Worm (Caenorhabditis elegans): ENCODE data around the gene pmp-3.

Gene pmp-3

DNA sequence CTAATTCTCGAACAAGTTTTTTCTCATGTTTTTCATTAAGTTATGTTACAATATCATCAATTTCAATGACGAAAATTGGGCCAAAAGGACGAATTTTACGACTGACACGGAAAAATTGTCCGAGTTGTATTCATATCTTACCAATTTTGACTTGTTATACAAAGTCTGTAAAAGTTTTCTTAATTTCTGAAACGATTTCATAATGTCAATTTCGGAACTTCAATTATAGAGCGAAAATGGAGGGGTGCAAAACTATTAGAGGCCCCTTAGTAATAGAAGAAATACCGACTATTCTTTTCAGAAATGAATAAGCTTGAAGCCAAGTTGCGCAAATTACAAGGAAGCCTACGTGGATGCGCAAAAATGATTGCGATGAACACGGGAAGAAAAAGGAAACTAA lies 15.0 kb upstream of the pmp-3 start, which contains the start of gene F43D2.3:
Gene F43D2.3 (plus strand): TSS at position 301 of the 400 bp plus-strand sequence.
- TF ChIP-seq C08G9.2 (tag; optimal IDR thresholded peaks at IDR 0.05) (no peak), unc-3 (GFP tag; conservative IDR thresholded peaks at IDR 0.05) (no peak), unc-3 (tag; optimal IDR thresholded peaks at IDR 0.05) (no peak), hlh-13 (GFP tag; optimal IDR thresholded peaks at IDR 0.05) (no peak), dve-1 (tag; optimal IDR thresholded peaks at IDR 0.05) (no peak), ceh-18 (tag; optimal IDR thresholded peaks at IDR 0.05) (no peak), madf-2 (tag; optimal IDR thresholded peaks at IDR 0.05) (no peak), ref-2 (tag; optimal IDR thresholded peaks at IDR 0.05) (no peak), hlh-15 (tag; optimal IDR thresholded peaks at IDR 0.05) (no peak), pax-1 (tag; optimal IDR thresholded peaks at IDR 0.05) (no peak), ceh-48 (tag; optimal IDR thresholded peaks at IDR 0.05) (no peak), ceh-31 (tag; optimal IDR thresholded peaks at IDR 0.05) (no peak), eyg-1 (tag; optimal IDR thresholded peaks at IDR 0.05) (no peak)

DNA sequence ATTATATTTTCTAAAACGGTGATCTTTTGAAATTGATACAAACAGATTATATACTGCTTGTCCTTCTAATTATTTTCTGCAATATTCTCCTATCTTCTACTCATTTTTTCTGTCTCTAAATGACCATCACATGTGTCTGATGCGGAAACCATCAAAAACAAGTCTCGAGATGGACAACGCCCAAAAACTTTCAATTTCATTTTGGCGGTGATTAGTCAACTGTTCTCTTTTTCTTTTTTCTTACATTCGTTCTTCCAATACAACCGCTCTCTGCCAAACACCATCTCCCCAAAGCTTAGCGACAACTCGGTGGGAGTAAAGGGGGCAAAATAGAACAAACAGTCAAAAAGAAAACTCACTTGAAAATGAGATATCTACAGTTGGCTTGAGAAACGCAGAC lies 13.2 kb upstream of the pmp-3 start:
- no peak for TF ChIP-seq ceh-24 (tag; optimal IDR thresholded peaks at IDR 0.05)
- no peak for TF ChIP-seq madf-2 (tag; optimal IDR thresholded peaks at IDR 0.05)
- no peak for TF ChIP-seq zip-5 (tag; optimal IDR thresholded peaks at IDR 0.05)
- TF ChIP-seq pha-4 (tag; optimal IDR thresholded peaks at IDR 0.05), result no peak
- no peak for TF ChIP-seq hlh-6 (tag; optimal IDR thresholded peaks at IDR 0.05)
- TF ChIP-seq fax-1 (tag; optimal IDR thresholded peaks at IDR 0.05), result no peak
- no peak for TF ChIP-seq ceh-6 (GFP tag; optimal IDR thresholded peaks at IDR 0.05)
- TF ChIP-seq sox-2 (GFP tag; IDR thresholded peaks at IDR 0.05), result no peak
- TF ChIP-seq unc-42 (tag; optimal IDR thresholded peaks at IDR 0.05), result no peak
- no peak for TF ChIP-seq unc-55 (GFP tag; optimal IDR thresholded peaks at IDR 0.05)
- no peak for TF ChIP-seq sox-4 (tag; optimal IDR thresholded peaks at IDR 0.05)
- TF ChIP-seq mec-3 (tag; optimal IDR thresholded peaks at IDR 0.05; ENCODE audit: borderline replicate concordance), result no peak
- TF ChIP-seq ceh-18 (tag; optimal IDR thresholded peaks at IDR 0.05), result no peak
- no peak for TF ChIP-seq K09A11.1 (tag; optimal IDR thresholded peaks at IDR 0.05; ENCODE audit: insufficient read depth)
- TF ChIP-seq hlh-8 (tag; optimal IDR thresholded peaks at IDR 0.05), result no peak
- no peak for TF ChIP-seq hlh-15 (tag; optimal IDR thresholded peaks at IDR 0.05)
- no peak for TF ChIP-seq dmd-4 (tag; optimal IDR thresholded peaks at IDR 0.05; ENCODE audit: borderline replicate concordance)
- no peak for TF ChIP-seq ttx-3 (tag; optimal IDR thresholded peaks at IDR 0.05)
- TF ChIP-seq hlh-30 (tag; optimal IDR thresholded peaks at IDR 0.05; ENCODE audit: insufficient read depth), result no peak

DNA sequence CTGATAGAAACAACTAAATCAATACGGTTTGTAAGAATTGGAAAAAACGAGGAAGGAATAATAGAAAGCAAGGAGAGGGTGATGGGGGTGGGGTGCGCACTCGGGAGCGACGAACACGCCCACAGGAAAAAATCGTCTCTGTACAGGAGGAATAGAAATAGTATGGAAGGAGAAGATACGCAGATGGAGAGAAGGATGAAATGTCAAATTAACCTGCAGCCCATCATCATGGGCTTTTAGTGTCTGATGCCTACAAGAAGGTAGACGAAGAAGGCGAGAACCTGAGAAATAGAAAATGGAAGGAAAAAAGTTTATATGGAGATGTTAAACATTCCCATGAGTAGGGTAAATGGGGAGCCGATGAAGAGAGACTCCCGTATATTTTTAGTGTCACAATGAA lies 11.4 kb upstream of the pmp-3 start, which contains the start of gene F43D2.6:
Gene F43D2.6 (minus strand): TSS at position 62 of the 400 bp plus-strand sequence.
- no peak for TF ChIP-seq pha-4 (tag; optimal IDR thresholded peaks at IDR 0.05)
- TF ChIP-seq ceh-48 (tag; optimal IDR thresholded peaks at IDR 0.05), result no peak
- TF ChIP-seq ceh-31 (tag; optimal IDR thresholded peaks at IDR 0.05), result no peak
- TF ChIP-seq nfya-1 (tag; optimal IDR thresholded peaks at IDR 0.05), result no peak
- TF ChIP-seq ama-1 (optimal IDR thresholded peaks at IDR 0.05), result no peak

DNA sequence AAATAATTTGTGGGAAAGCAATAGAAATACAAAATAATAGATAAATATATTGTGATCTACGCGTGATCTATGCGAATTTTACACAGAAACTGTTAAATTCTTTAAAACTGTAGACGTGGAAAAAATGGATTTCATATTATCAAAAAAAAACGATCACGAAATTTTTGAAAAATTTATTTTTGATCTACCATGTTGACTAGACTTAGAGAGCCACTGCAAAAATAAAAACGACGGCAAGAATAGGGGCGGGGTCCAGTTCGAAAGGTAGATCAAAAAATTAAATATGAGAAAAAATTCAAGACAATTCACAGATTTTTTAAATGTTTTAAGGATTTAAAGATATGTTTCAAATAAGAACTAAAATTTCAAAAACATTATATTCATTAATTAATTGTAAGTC lies 8.5 kb upstream of the pmp-3 start:
- TF ChIP-seq hlh-6 (tag; optimal IDR thresholded peaks at IDR 0.05), result no peak
- no peak for TF ChIP-seq pag-3 (tag; optimal IDR thresholded peaks at IDR 0.05; ENCODE audit: borderline replicate concordance)
- TF ChIP-seq F13H6.1 (tag; optimal IDR thresholded peaks at IDR 0.05), result no peak
- no peak for TF ChIP-seq ceh-31 (tag; optimal IDR thresholded peaks at IDR 0.05)
- TF ChIP-seq gmeb-2 (tag; optimal IDR thresholded peaks at IDR 0.05), result no peak
- no peak for TF ChIP-seq mec-3 (tag; optimal IDR thresholded peaks at IDR 0.05; ENCODE audit: borderline replicate concordance)
- TF ChIP-seq ceh-18 (tag; optimal IDR thresholded peaks at IDR 0.05), result no peak

DNA sequence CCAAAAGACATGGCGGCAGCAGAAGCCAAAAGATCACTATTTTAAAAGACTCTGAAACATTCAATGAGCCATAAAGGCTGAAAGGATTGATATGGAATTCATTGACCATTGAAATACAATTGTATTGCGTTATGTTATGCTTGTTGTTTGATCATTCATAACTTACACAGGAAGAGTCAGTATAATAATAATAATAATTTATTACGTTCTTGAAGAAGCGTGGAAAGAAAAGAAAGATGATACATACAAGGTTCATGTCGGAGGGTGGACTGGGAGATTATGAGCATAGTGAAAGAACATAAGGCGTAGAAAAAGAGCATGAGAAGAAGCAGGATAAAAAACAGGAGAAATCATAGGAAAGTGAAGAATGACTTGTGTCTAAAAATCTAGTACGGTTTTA lies 6.5 kb upstream of the pmp-3 start, which contains the start of gene F43D2.7:
Gene F43D2.7 (minus strand): TSS at position 101 of the 400 bp plus-strand sequence.
- no peak for TF ChIP-seq gmeb-2 (tag; optimal IDR thresholded peaks at IDR 0.05)
- no peak for TF ChIP-seq hlh-6 (tag; optimal IDR thresholded peaks at IDR 0.05)
- no peak for TF ChIP-seq fkh-10 (GFP tag; optimal IDR thresholded peaks at IDR 0.05)
- TF ChIP-seq lim-6 (tag; optimal IDR thresholded peaks at IDR 0.05), result no peak
- no peak for TF ChIP-seq ceh-18 (tag; optimal IDR thresholded peaks at IDR 0.05)
- TF ChIP-seq nhr-11 (tag; optimal IDR thresholded peaks at IDR 0.05), result no peak
- no peak for TF ChIP-seq tbx-7 (tag; optimal IDR thresholded peaks at IDR 0.05)
- TF ChIP-seq elt-2 (tag; optimal IDR thresholded peaks at IDR 0.05), result no peak
- no peak for TF ChIP-seq ahr-1 (tag; optimal IDR thresholded peaks at IDR 0.05)
- TF ChIP-seq unc-86 (tag; optimal IDR thresholded peaks at IDR 0.05), result no peak
- TF ChIP-seq unc-3 (GFP tag; conservative IDR thresholded peaks at IDR 0.05), result no peak
- TF ChIP-seq unc-3 (tag; optimal IDR thresholded peaks at IDR 0.05), result no peak
- no peak for TF ChIP-seq pha-2 (tag; optimal IDR thresholded peaks at IDR 0.05)
- no peak for TF ChIP-seq dve-1 (tag; optimal IDR thresholded peaks at IDR 0.05)
- TF ChIP-seq elt-4 (tag; optimal IDR thresholded peaks at IDR 0.05), result no peak
- no peak for TF ChIP-seq hlh-15 (tag; optimal IDR thresholded peaks at IDR 0.05)
- TF ChIP-seq unc-42 (tag; optimal IDR thresholded peaks at IDR 0.05), result no peak
- no peak for TF ChIP-seq sox-2 (GFP tag; IDR thresholded peaks at IDR 0.05)
- TF ChIP-seq dmd-4 (tag; optimal IDR thresholded peaks at IDR 0.05; ENCODE audit: borderline replicate concordance), result no peak

All from whole organism, late embryonic.